Worm (Caenorhabditis elegans) whole organism, L4/young adult: ENCODE data around the gene Y41D4A.7.

Source experiments
- W03F9.2 ChIP-seq: fragments of 150-350 bp; optimal IDR thresholded peaks from 2 replicates; lab custom pipeline; 2014; ENCODE audit warnings: missing biosample characterization, missing genetic modification characterization
- dao-5 ChIP-seq: sonication (generic microtip); optimal IDR thresholded peaks from 2 replicates; lab custom pipeline; 2016; ENCODE audit warnings: missing genotype, missing genetic modification characterization, moderate library complexity, missing compliant biosample characterization
- him-1 ChIP-seq: sonication (generic microtip); optimal IDR thresholded peaks from 2 replicates; lab custom pipeline; 2016; ENCODE audit warnings: missing genotype, missing genetic modification reagents, missing genetic modification characterization, missing compliant biosample characterization

Gene Y41D4A.7

DNA sequence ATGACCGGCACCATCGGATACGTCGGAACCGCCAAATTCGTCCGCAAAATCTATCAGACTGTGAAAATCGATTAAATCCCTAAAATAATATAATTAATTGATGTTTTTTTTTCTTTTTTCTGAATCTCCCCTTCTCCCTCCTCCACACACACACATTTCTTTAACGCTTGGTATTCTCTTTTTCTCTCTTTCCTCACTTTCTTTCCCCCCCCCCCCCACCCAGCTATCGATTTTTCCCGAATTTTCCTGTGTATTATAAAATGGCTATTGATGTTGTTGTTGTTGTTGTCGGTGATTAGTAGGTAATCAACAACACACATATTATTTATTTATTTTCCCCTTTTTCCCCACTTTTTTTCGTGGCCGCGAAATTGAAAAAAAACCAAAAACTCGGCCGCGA, 10.1 kb downstream of the Y41D4A.7 start:
- TF ChIP-seq dao-5 (tag; lab: Kevin White, UChicago) (no peak), W03F9.2 (tag; lab: Kevin White, UChicago) (no peak), him-1 (tag; lab: Kevin White, UChicago) (no peak)

ce11 chrIV:1745453-1746051, 15.8 kb downstream of the Y41D4A.7 start, which contains the start of the genes Y41D4A.6 and Y41D4A.4:
Gene Y41D4A.6 (minus strand): TSS chrIV:1745503.
Gene Y41D4A.4 (plus strand): TSS chrIV:1746001.
- TF ChIP-seq W03F9.2 (tag; lab: Kevin White, UChicago) (peak; percentile 82), him-1 (tag; lab: Kevin White, UChicago) (peak; percentile 76), dao-5 (tag; lab: Kevin White, UChicago) (no peak)

DNA sequence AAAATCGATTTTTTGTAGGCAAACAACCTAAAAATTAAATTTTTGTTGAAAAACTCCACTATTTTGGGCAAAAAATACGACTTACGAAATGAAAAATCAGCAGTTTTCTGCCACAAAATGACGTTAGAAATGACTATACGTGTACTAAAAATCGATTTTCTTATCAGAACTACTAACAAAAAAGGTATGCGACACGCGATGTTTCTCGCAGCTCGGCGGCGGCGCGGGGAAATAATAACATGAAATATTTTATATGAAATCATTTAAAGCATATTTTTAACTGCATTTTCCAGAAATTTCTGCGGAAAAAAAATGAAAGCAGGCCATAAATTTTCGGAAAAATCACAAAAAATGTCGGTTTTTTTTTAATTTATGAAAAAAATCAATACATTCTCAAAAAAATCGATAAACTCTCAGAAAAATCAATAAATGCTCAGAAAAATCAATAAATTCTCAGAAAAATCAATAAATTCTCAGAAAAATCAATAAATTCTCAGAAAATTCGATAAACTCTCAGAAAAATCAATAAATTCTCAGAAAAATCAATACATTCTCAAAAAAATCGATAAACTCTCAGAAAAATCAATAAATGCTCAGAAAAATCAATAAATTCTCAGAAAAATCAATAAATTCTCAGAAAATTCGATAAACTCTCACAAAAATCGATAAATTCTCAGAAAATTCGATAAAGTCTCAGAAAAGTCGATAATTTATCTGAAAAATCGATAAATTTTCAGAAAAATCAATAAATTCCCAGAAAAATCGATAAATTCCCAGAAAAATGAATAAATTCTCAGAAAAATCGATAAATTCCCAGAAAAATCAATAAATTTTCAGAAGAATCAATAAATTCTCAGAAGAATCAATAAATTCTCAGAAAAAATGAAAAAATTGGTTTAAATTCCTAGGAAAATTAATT, 21.0 kb downstream of the Y41D4A.7 start, which contains the start of gene ptpn-22:
Gene ptpn-22, minus strand, starts transcription at position 158 of the 919 bp plus-strand sequence.
- no peak for TF ChIP-seq him-1 (tag; lab: Kevin White, UChicago)
- no peak for TF ChIP-seq dao-5 (tag; lab: Kevin White, UChicago)
- TF ChIP-seq W03F9.2 (tag; lab: Kevin White, UChicago): no peak

DNA sequence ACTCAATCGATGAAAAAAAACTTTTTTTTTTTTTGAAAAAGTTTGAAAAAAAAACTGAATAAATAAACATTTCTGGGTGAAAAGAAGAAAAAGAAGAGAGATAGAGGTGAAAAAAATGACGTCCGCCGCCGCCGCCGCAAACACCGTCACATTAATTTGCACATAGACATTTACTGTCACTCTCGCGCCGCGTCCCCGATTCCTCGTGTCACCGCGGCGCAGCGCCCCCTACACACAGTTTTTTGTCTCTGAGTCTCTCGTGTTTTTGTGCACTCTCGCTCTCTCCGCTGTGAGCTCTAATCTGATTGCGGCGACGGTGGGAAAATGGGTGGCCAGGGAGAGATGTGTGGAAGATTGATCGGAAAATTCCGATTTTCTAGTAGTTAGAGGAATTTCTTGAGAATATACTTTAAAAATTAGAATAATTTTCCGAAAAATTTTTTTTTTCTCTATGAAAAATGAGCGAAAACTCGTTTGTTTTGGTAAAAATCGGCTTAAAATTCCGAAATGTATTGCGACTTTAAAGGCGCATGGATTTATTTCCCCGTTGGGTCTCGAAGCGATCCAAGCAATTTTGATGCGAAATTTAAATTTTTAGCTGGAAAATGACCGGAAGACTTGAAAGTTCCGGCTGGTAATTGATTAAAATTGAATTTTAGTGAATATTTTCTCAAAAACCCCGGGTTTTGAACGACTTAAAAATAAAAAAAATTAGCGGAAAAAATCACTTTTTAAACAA, 21.8 kb downstream of the Y41D4A.7 start:
- TF ChIP-seq dao-5 (tag; lab: Kevin White, UChicago) (no peak), him-1 (tag; lab: Kevin White, UChicago) (no peak), W03F9.2 (tag; lab: Kevin White, UChicago) (no peak)

- no peak for TF ChIP-seq him-1 (tag; lab: Kevin White, UChicago)
- no peak for TF ChIP-seq W03F9.2 (tag; lab: Kevin White, UChicago)
- TF ChIP-seq dao-5 (tag; lab: Kevin White, UChicago): no peak
These were observed 22.5 kb downstream of the Y41D4A.7 start for ce11 chrIV:1738892-1739291.

- TF ChIP-seq dao-5 (tag; lab: Kevin White, UChicago) (no peak), W03F9.2 (tag; lab: Kevin White, UChicago) (peak; percentile 28), him-1 (tag; lab: Kevin White, UChicago) (no peak)
These were observed 23.0 kb downstream of the Y41D4A.7 start for ce11 chrIV:1738324-1738730.

ce11 chrIV:1727538-1728072, 33.8 kb downstream of the Y41D4A.7 start:
- TF ChIP-seq dao-5 (tag; lab: Kevin White, UChicago): no peak

DNA sequence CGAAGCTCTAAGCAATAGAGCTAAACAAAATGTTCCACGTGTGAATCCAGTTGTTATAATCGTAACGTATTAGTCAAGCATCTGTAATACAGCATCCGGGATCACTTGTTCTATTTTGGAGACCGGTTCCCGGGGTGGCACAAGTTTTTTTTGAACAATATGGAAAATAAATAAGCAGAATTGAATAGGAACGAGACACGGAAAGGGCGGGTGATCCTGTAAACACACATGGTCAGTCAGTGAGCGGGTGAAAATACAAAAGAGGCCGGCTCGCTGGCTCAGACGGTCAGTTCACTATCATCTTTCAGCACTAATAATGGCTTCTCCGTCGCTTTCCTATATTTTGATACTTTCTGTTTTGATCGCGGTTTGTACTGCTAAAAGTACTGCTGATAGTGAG, 35.5 kb downstream of the Y41D4A.7 start, which contains the start of gene K08D12.8:
Gene K08D12.8, plus strand, starts transcription at position 301 of the 400 bp plus-strand sequence.
- no peak for TF ChIP-seq him-1 (tag; lab: Kevin White, UChicago)
- no peak for TF ChIP-seq dao-5 (tag; lab: Kevin White, UChicago)
- TF ChIP-seq W03F9.2 (tag; lab: Kevin White, UChicago): no peak

DNA sequence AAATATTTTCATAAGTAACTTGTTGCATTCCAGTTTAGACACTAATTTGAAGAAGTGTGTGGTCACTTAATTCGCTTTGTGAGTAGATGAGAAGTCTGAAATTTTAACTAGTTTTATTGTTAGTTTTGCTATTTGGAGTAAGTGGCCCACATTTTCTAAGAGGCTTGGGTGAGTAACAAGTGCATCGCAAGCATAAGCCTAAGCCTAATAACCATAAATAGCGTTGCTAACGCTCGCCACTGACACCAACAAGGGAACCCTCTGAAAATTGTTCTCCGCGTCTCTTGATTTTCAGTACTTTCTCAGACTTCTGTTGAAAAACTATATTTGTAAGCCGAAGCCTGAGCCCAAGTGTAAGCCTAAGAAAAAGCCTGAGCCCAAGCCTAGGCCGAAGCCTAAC, 37.1 kb downstream of the Y41D4A.7 start, which contains the start of gene epic-3:
Gene epic-3, minus strand, starts transcription at position 101 of the 400 bp plus-strand sequence.
- TF ChIP-seq dao-5 (tag; lab: Kevin White, UChicago) (no peak), W03F9.2 (tag; lab: Kevin White, UChicago) (no peak), him-1 (tag; lab: Kevin White, UChicago) (no peak)

DNA sequence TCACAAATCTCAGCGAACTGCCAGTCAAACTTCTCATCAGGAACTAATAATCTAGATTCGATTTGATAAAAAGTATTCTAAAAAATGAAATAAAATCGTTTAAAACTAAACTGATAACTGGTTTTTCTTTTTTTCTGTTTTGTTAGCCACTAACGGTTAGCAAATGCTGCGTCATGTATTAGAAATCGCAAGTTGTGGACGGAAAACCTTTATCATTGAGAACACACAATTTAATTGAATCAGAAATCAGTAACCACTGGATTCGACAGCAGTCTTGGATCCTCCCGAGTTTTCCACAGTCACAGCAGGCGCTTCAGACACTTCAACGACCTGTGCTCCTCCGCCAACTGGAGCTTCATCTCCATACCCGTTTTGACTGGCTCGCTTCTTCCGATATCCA, 38.4 kb downstream of the Y41D4A.7 start:
- no peak for TF ChIP-seq dao-5 (tag; lab: Kevin White, UChicago)
- no peak for TF ChIP-seq him-1 (tag; lab: Kevin White, UChicago)
- no peak for TF ChIP-seq W03F9.2 (tag; lab: Kevin White, UChicago)

DNA sequence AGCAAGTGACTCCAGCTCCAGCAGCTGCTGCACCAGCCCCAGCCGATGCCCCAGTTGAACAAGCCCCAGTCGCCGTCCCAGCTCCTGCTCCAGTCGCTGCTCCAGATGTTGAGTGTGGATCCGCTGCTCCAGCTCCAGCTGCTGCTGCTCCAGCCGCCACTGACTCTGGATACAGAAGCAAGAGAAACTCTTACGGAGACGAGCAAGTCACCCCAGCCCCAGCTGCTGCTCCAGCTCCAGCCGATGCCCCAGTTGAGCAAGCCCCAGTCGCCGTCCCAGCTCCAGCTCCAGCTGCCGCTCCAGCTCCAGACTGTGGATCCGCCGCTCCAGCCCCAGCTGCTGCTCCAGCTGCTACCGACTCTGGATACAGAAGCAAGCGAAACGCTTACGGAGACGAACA, 39.8 kb downstream of the Y41D4A.7 start:
- TF ChIP-seq him-1 (tag; lab: Kevin White, UChicago) (no peak), W03F9.2 (tag; lab: Kevin White, UChicago) (no peak), dao-5 (tag; lab: Kevin White, UChicago) (no peak)

ce11 chrIV:1720474-1720873, 40.9 kb downstream of the Y41D4A.7 start, which contains the start of gene epic-2:
Gene epic-2 (plus strand): TSS chrIV:1720790.
- no peak for TF ChIP-seq W03F9.2 (tag; lab: Kevin White, UChicago)
- no peak for TF ChIP-seq him-1 (tag; lab: Kevin White, UChicago)
- no peak for TF ChIP-seq dao-5 (tag; lab: Kevin White, UChicago)
